Worm (Caenorhabditis elegans) whole organism, L1 larva: ENCODE measurements around the gene ZK662.2.
A peak's percentile ranks its signal among the peaks of the same experiment; 100 is the strongest.

Experiments used
- F16B12.6 ChIP-seq: fragments of 150-350 bp; optimal IDR thresholded peaks from 2 replicates; lab custom pipeline; 2014; ENCODE audit warnings: missing biosample characterization, missing genetic modification characterization
- Y116A8C.19 ChIP-seq: sonication (generic microtip); optimal IDR thresholded peaks from 2 replicates; lab custom pipeline; 2016; ENCODE audit warnings: missing compliant biosample characterization, missing genetic modification characterization, borderline replicate concordance
- aha-1 ChIP-seq: fragments of 150-350 bp; optimal IDR thresholded peaks from 2 replicates; lab custom pipeline; 2014; ENCODE audit warnings: missing biosample characterization, missing genetic modification characterization
- alr-1 ChIP-seq: fragments of 200-800 bp; sonication (Bioruptor generic); optimal IDR thresholded peaks from 2 replicates; lab custom pipeline; 2018; ENCODE audit warnings: borderline replicate concordance, mild to moderate bottlenecking, missing genetic modification characterization, missing compliant biosample characterization
- aly-2 ChIP-seq: fragments of 150-350 bp; optimal IDR thresholded peaks from 2 replicates; lab custom pipeline; 2014; ENCODE audit warnings: missing biosample characterization, missing genetic modification characterization
- blmp-1 ChIP-seq: fragments of 150-350 bp; optimal IDR thresholded peaks from 2 replicates; lab custom pipeline; 2014; ENCODE audit warnings: missing biosample characterization, missing genetic modification characterization
- ceh-88 ChIP-seq: fragments of 200-800 bp; sonication (Bioruptor generic); IDR thresholded peaks from 2 replicates; pipeline ENCODE4 v1.3.6; 2022; ENCODE audit warnings: missing genetic modification characterization, missing compliant biosample characterization
- dsc-1 ChIP-seq: sonication (generic microtip); optimal IDR thresholded peaks from 2 replicates; lab custom pipeline; 2016; ENCODE audit warnings: mild to moderate bottlenecking, missing genetic modification characterization, missing compliant biosample characterization
- efl-3 ChIP-seq: fragments of 200-800 bp; sonication (Bioruptor generic); optimal IDR thresholded peaks from 2 replicates; lab custom pipeline; 2018; ENCODE audit warnings: mild to moderate bottlenecking, missing genetic modification characterization, missing compliant biosample characterization
- egl-13 ChIP-seq: sonication (generic microtip); optimal IDR thresholded peaks from 2 replicates; lab custom pipeline; 2016; ENCODE audit warnings: missing genotype, missing genetic modification reagents, missing genetic modification characterization, missing compliant biosample characterization
- elt-3 ChIP-seq, 6 experiments: fragments of 150-350 bp in 1 of 6; sonication (generic microtip); optimal IDR thresholded peaks; 2 replicates each; lab custom pipeline; 2017 to 2018; ENCODE audit warnings: missing biosample characterization in 6 of 6, missing genetic modification characterization in 6 of 6, inconsistent platforms in 1 of 6
- fkh-10 ChIP-seq: sonication (generic microtip); optimal IDR thresholded peaks from 2 replicates; lab custom pipeline; 2017; ENCODE audit warnings: missing biosample characterization, missing genetic modification reagents, missing genetic modification characterization
- fos-1 ChIP-seq: fragments of 150-350 bp; optimal IDR thresholded peaks from 2 replicates; lab custom pipeline; 2014; ENCODE audit warnings: missing biosample characterization, missing genetic modification characterization
- grh-1 ChIP-seq: fragments of 200-800 bp; sonication (Bioruptor generic); IDR thresholded peaks from 2 replicates; pipeline ENCODE4 v1.3.6; 2022; ENCODE audit warnings: missing genetic modification reagents, missing genetic modification characterization, missing compliant biosample characterization
- hlh-17 ChIP-seq: fragments of 200-800 bp; sonication (Bioruptor generic); optimal IDR thresholded peaks from 2 replicates; lab custom pipeline; 2018; ENCODE audit warnings: missing genetic modification characterization, mild to moderate bottlenecking, missing compliant biosample characterization, moderate library complexity, borderline replicate concordance
- hlh-4 ChIP-seq: sonication (generic microtip); optimal IDR thresholded peaks from 2 replicates; lab custom pipeline; 2016; ENCODE audit warnings: mild to moderate bottlenecking, missing genetic modification characterization, missing compliant biosample characterization
- hpl-2 ChIP-seq: fragments of 150-350 bp; optimal IDR thresholded peaks from 2 replicates; lab custom pipeline; 2014; ENCODE audit warnings: missing biosample characterization, missing genetic modification reagents, missing genetic modification characterization
- isw-1 ChIP-seq: fragments of 200-800 bp; sonication (Bioruptor generic); IDR thresholded peaks from 2 replicates; pipeline ENCODE4 v1.3.6; 2022; ENCODE audit warnings: missing genetic modification characterization, missing compliant biosample characterization
- jun-1 ChIP-seq: fragments of 150-350 bp; optimal IDR thresholded peaks from 2 replicates; lab custom pipeline; 2014; ENCODE audit warnings: missing biosample characterization, missing genetic modification reagents, missing genetic modification characterization
- lin-13 ChIP-seq: fragments of 150-350 bp; optimal IDR thresholded peaks from 2 replicates; lab custom pipeline; 2014; ENCODE audit warnings: missing biosample characterization, missing genetic modification reagents, missing genetic modification characterization
- lin-14 ChIP-seq: fragments of 200-800 bp; sonication (Bioruptor generic); optimal IDR thresholded peaks from 2 replicates; lab custom pipeline; 2018; ENCODE audit warnings: mild to moderate bottlenecking, missing genetic modification characterization, moderate library complexity, missing compliant biosample characterization
- lin-35 ChIP-seq, 2 experiments: fragments of 150-350 bp; optimal IDR thresholded peaks; 2 replicates each; lab custom pipeline; 2014; ENCODE audit warnings: missing biosample characterization in 2 of 2, missing genetic modification characterization in 2 of 2, missing genetic modification reagents in 2 of 2
- lin-39 ChIP-seq: fragments of 150-350 bp; optimal IDR thresholded peaks from 2 replicates; lab custom pipeline; 2014; ENCODE audit warnings: missing biosample characterization, missing genetic modification reagents, missing genetic modification characterization
- lir-3 ChIP-seq: sonication (generic microtip); optimal IDR thresholded peaks from 2 replicates; lab custom pipeline; 2016; ENCODE audit warnings: mild to moderate bottlenecking, missing genetic modification characterization, moderate library complexity, missing compliant biosample characterization; ENCODE audit not compliant: poor library complexity
- lsy-2 ChIP-seq, 2 experiments: fragments of 150-350 bp; optimal IDR thresholded peaks; 2 replicates each; lab custom pipeline; 2014; ENCODE audit warnings: missing biosample characterization in 2 of 2, missing genetic modification characterization in 2 of 2
- mab-9 ChIP-seq: fragments of 200-800 bp; sonication (Bioruptor generic); IDR thresholded peaks from 2 replicates; pipeline ENCODE4 v1.3.6; 2022; ENCODE audit warnings: missing genetic modification reagents, missing genetic modification characterization, missing compliant biosample characterization
- mdl-1 ChIP-seq, 2 experiments: fragments of 150-350 bp; optimal IDR thresholded peaks; 2 replicates each; lab custom pipeline; 2014 to 2017; ENCODE audit warnings: missing biosample characterization in 2 of 2, missing genetic modification characterization in 2 of 2, inconsistent platforms in 1 of 2
- mef-2 ChIP-seq: fragments of 150-350 bp; optimal IDR thresholded peaks from 2 replicates; lab custom pipeline; 2014; ENCODE audit warnings: missing biosample characterization, missing genetic modification characterization
- mep-1 ChIP-seq: fragments of 150-350 bp; optimal IDR thresholded peaks from 2 replicates; lab custom pipeline; 2014; ENCODE audit warnings: missing biosample characterization, missing genetic modification characterization
- nhr-19 ChIP-seq: fragments of 200-800 bp; sonication (Bioruptor generic); conservative IDR thresholded peaks from 2 replicates; pipeline ENCODE4 v1.3.6; 2022; ENCODE audit warnings: missing genetic modification characterization, missing compliant biosample characterization
- nhr-20 ChIP-seq: sonication (generic microtip); optimal IDR thresholded peaks from 2 replicates; lab custom pipeline; 2016; ENCODE audit warnings: mild to moderate bottlenecking, missing genetic modification characterization, missing compliant biosample characterization
- nhr-47 ChIP-seq: sonication (generic microtip); optimal IDR thresholded peaks from 2 replicates; lab custom pipeline; 2016; ENCODE audit warnings: mild to moderate bottlenecking, missing genetic modification characterization, moderate library complexity, missing compliant biosample characterization
- nhr-71 ChIP-seq: sonication (generic microtip); optimal IDR thresholded peaks from 2 replicates; lab custom pipeline; 2016; ENCODE audit warnings: mild to moderate bottlenecking, missing genetic modification characterization, moderate library complexity, missing compliant biosample characterization
- nhr-77 ChIP-seq: fragments of 150-350 bp; optimal IDR thresholded peaks from 2 replicates; lab custom pipeline; 2014; ENCODE audit warnings: missing biosample characterization, missing genetic modification characterization
- nhr-84 ChIP-seq: sonication (generic microtip); optimal IDR thresholded peaks from 2 replicates; lab custom pipeline; 2017; ENCODE audit warnings: missing biosample characterization, missing genetic modification characterization
- nhr-85 ChIP-seq: sonication (generic microtip); peaks from one replicate; lab custom pipeline; 2016; ENCODE audit warnings: missing genetic modification characterization, inconsistent platforms, missing compliant biosample characterization
- nhr-90 ChIP-seq: sonication (generic microtip); optimal IDR thresholded peaks from 2 replicates; lab custom pipeline; 2016; ENCODE audit warnings: mild to moderate bottlenecking, missing genetic modification characterization, missing compliant biosample characterization; ENCODE audit not compliant: poor library complexity
- pqm-1 ChIP-seq: sonication (generic microtip); optimal IDR thresholded peaks from 3 replicates; lab custom pipeline; 2017; ENCODE audit warnings: missing biosample characterization, missing genetic modification characterization
- rnt-1 ChIP-seq: sonication (generic microtip); optimal IDR thresholded peaks from 2 replicates; lab custom pipeline; 2016; ENCODE audit warnings: mild to moderate bottlenecking, missing genetic modification characterization, moderate library complexity, missing compliant biosample characterization
- snpc-4 ChIP-seq: fragments of 150-350 bp; optimal IDR thresholded peaks from 2 replicates; lab custom pipeline; 2014; ENCODE audit warnings: missing biosample characterization, missing genetic modification characterization
- snu-23 ChIP-seq: sonication (generic microtip); optimal IDR thresholded peaks from 2 replicates; lab custom pipeline; 2016; ENCODE audit warnings: missing genetic modification characterization, missing compliant biosample characterization
- sox-4 ChIP-seq: sonication (generic microtip); optimal IDR thresholded peaks from 2 replicates; lab custom pipeline; 2016; ENCODE audit warnings: missing genetic modification characterization, missing compliant biosample characterization
- swsn-7 ChIP-seq: sonication (generic microtip); optimal IDR thresholded peaks from 2 replicates; lab custom pipeline; 2016; ENCODE audit warnings: missing genetic modification characterization, missing compliant biosample characterization
- tbx-2 ChIP-seq: sonication (generic microtip); optimal IDR thresholded peaks from 2 replicates; lab custom pipeline; 2016; ENCODE audit warnings: missing genetic modification characterization, missing compliant biosample characterization
- tlp-1 ChIP-seq: fragments of 150-350 bp; optimal IDR thresholded peaks from 2 replicates; lab custom pipeline; 2014; ENCODE audit warnings: missing biosample characterization, missing genetic modification characterization
- unc-130 ChIP-seq: fragments of 150-350 bp; optimal IDR thresholded peaks from 2 replicates; lab custom pipeline; 2017; ENCODE audit warnings: missing biosample characterization, missing genetic modification characterization, inconsistent platforms
- unc-30 ChIP-seq: sonication (generic microtip); optimal IDR thresholded peaks from 2 replicates; lab custom pipeline; 2017; ENCODE audit warnings: missing biosample characterization, missing genetic modification characterization
- unc-62 ChIP-seq: fragments of 150-350 bp; optimal IDR thresholded peaks from 2 replicates; lab custom pipeline; 2014; ENCODE audit warnings: missing biosample characterization, missing genetic modification reagents, missing genetic modification characterization
- unc-98 ChIP-seq: fragments of 200-800 bp; sonication (Bioruptor generic); IDR thresholded peaks from 2 replicates; pipeline ENCODE4 v1.3.6; 2022; ENCODE audit warnings: missing genetic modification characterization, missing compliant biosample characterization
- vab-15 ChIP-seq: sonication (generic microtip); optimal IDR thresholded peaks from 2 replicates; lab custom pipeline; 2017; ENCODE audit warnings: missing genotype, mild to moderate bottlenecking, missing genetic modification characterization, missing compliant biosample characterization
- xbp-1 ChIP-seq: sonication (generic microtip); optimal IDR thresholded peaks from 2 replicates; lab custom pipeline; 2016; ENCODE audit warnings: missing genetic modification characterization, missing compliant biosample characterization
- zip-4 ChIP-seq: fragments of 200-800 bp; sonication (Bioruptor generic); optimal IDR thresholded peaks from 2 replicates; lab custom pipeline; 2018; ENCODE audit warnings: mild to moderate bottlenecking, missing genetic modification characterization, moderate library complexity, missing compliant biosample characterization
- ztf-11 ChIP-seq, 2 experiments: sonication (generic microtip); optimal IDR thresholded peaks; 2 replicates each; lab custom pipeline; 2016 to 2017; ENCODE audit warnings: missing genetic modification characterization in 2 of 2, missing biosample characterization in 1 of 2, missing compliant biosample characterization in 1 of 2

The ZK662.2 gene

ce11 chrX:15706108-15706676 lies 9.7 kb downstream of the ZK662.2 start:
- peak; percentile 17 for TF ChIP-seq mep-1 (tag; lab: Kevin White, UChicago)
- no peak for TF ChIP-seq lin-13 (GFP tag; lab: Kevin White, UChicago)
- no peak for TF ChIP-seq mab-9 (GFP tag; lab: Robert Waterston, UW)
- TF ChIP-seq aha-1 (tag; lab: Kevin White, UChicago): no peak
- peak; percentile 44 for TF ChIP-seq nhr-90 (tag; lab: Kevin White, UChicago)
- TF ChIP-seq efl-3 (GFP tag; lab: Kevin White, UChicago): no peak
- no peak for TF ChIP-seq snpc-4
- TF ChIP-seq lin-39 (tag; lab: Kevin White, UChicago): no peak
- TF ChIP-seq Y116A8C.19 (tag; lab: Kevin White, UChicago): no peak
- TF ChIP-seq nhr-84: no peak
- TF ChIP-seq unc-98 (GFP tag; lab: Robert Waterston, UW): no peak
- no peak for TF ChIP-seq sox-4 (tag; lab: Kevin White, UChicago)
- no peak for TF ChIP-seq swsn-7
- peak; percentile 77 for TF ChIP-seq nhr-20 (tag; lab: Kevin White, UChicago)
- TF ChIP-seq fkh-10 (GFP tag; lab: Kevin White, UChicago): no peak
- TF ChIP-seq lsy-2 (tag; optimal IDR thresholded peaks at IDR 0.05; lab: Kevin White, UChicago): peak; percentile 8 to 38
- no peak for TF ChIP-seq F16B12.6 (tag; lab: Kevin White, UChicago)
- TF ChIP-seq ztf-11 (tag; optimal IDR thresholded peaks at IDR 0.05; lab: Kevin White, UChicago): no peak
- TF ChIP-seq grh-1 (GFP tag; lab: Robert Waterston, UW): no peak
- TF ChIP-seq hlh-17 (GFP tag; lab: Kevin White, UChicago): no peak
- TF ChIP-seq dsc-1 (tag; lab: Kevin White, UChicago): no peak
- peak; percentile 50 for TF ChIP-seq tbx-2 (tag; lab: Kevin White, UChicago)
- TF ChIP-seq lin-35 (GFP tag; optimal IDR thresholded peaks at IDR 0.05; lab: Kevin White, UChicago): peak in 1 of 2 experiments; percentile 57
- TF ChIP-seq elt-3 (tag; optimal IDR thresholded peaks at IDR 0.05; lab: Kevin White, UChicago): peak in 2 of 6 experiments; percentile 58 to 71
- TF ChIP-seq isw-1 (GFP tag; lab: Robert Waterston, UW): no peak
- TF ChIP-seq mdl-1 (tag; optimal IDR thresholded peaks at IDR 0.05; lab: Kevin White, UChicago): peak in 1 of 2 experiments; percentile 62
- peak; percentile 49 for TF ChIP-seq unc-130 (tag; lab: Kevin White, UChicago)
- TF ChIP-seq nhr-19: peak; percentile 43
- TF ChIP-seq alr-1 (tag; lab: Kevin White, UChicago): no peak
- TF ChIP-seq unc-62: no peak
- TF ChIP-seq nhr-85 (tag; lab: Kevin White, UChicago): peak; percentile 97
- TF ChIP-seq mef-2 (tag; lab: Kevin White, UChicago): peak; percentile 45
- no peak for TF ChIP-seq fos-1 (tag; lab: Kevin White, UChicago)
- TF ChIP-seq ceh-88 (GFP tag; lab: Robert Waterston, UW): no peak
- TF ChIP-seq blmp-1: peak; percentile 50
- TF ChIP-seq egl-13 (tag; lab: Kevin White, UChicago): no peak
- peak; percentile 75 for TF ChIP-seq nhr-71 (tag; lab: Kevin White, UChicago)
- peak; percentile 87 for TF ChIP-seq vab-15
- peak; percentile 23 for TF ChIP-seq rnt-1 (tag; lab: Kevin White, UChicago)
- TF ChIP-seq hpl-2 (GFP tag; lab: Kevin White, UChicago): no peak
- no peak for TF ChIP-seq jun-1 (tag; lab: Kevin White, UChicago)
- no peak for TF ChIP-seq tlp-1 (tag; lab: Kevin White, UChicago)
- no peak for TF ChIP-seq lir-3 (tag; lab: Kevin White, UChicago)
- TF ChIP-seq pqm-1: no peak
- TF ChIP-seq zip-4 (GFP tag; lab: Kevin White, UChicago): no peak
- peak; percentile 72 for TF ChIP-seq lin-14 (GFP tag; lab: Kevin White, UChicago)
- TF ChIP-seq nhr-47 (tag; lab: Kevin White, UChicago): peak; percentile 20
- no peak for TF ChIP-seq unc-30 (tag; lab: Kevin White, UChicago)
- TF ChIP-seq nhr-77: no peak
- peak; percentile 57 for TF ChIP-seq snu-23 (GFP tag; lab: Kevin White, UChicago)
- TF ChIP-seq aly-2 (tag; lab: Kevin White, UChicago): no peak
- TF ChIP-seq xbp-1 (tag; lab: Kevin White, UChicago): peak; percentile 6
- no peak for TF ChIP-seq hlh-4 (tag; lab: Kevin White, UChicago)
